Fruit fly (Drosophila melanogaster) whole organism, prepupa: Measurements from ENCODE around the gene brat.
A peak's percentile ranks its signal among the peaks of the same experiment; 100 is the strongest.

Experiments
- CG10669 ChIP-seq: fragments of 200-800 bp; sonication (Bioruptor generic); optimal IDR thresholded peaks from 3 replicates; lab custom pipeline; 2018; ENCODE audit warnings: missing biosample characterization, mild to moderate bottlenecking, missing genetic modification characterization, moderate library complexity
- CG11294 ChIP-seq: fragments of 200-800 bp; sonication (Bioruptor generic); IDR thresholded peaks from 2 replicates; pipeline ENCODE4 v1.3.6; 2022; ENCODE audit warnings: missing biosample characterization, missing genetic modification characterization
- CG11762 ChIP-seq: fragments of 200-800 bp; sonication (Bioruptor generic); optimal IDR thresholded peaks from 3 replicates; lab custom pipeline; 2016; ENCODE audit warnings: missing biosample characterization, missing genetic modification characterization; ENCODE audit not compliant: insufficient read depth
- CG15336 ChIP-seq: fragments of 200-800 bp; sonication (Bioruptor generic); IDR thresholded peaks from 2 replicates; pipeline ENCODE4 v1.3.6; 2022; ENCODE audit warnings: missing biosample characterization, missing genetic modification characterization
- CG1621 ChIP-seq: fragments of 200-800 bp; sonication (Bioruptor generic); optimal IDR thresholded peaks from 3 replicates; lab custom pipeline; 2018; ENCODE audit warnings: missing biosample characterization, mild to moderate bottlenecking, missing genetic modification characterization
- CG16779 ChIP-seq: fragments of 200-800 bp; sonication (Bioruptor generic); optimal IDR thresholded peaks from 3 replicates; lab custom pipeline; 2017; ENCODE audit warnings: missing biosample characterization, mild to moderate bottlenecking, missing genetic modification characterization
- CG3032 ChIP-seq: fragments of 200-800 bp; optimal IDR thresholded peaks from 2 replicates; lab custom pipeline; 2019; ENCODE audit warnings: missing biosample characterization, mild to moderate bottlenecking, missing genetic modification characterization, moderate library complexity
- CG31627 ChIP-seq: fragments of 200-800 bp; sonication (Bioruptor generic); optimal IDR thresholded peaks from 3 replicates; lab custom pipeline; 2016; ENCODE audit warnings: missing biosample characterization, missing genetic modification characterization
- CG34406 ChIP-seq: fragments of 200-800 bp; sonication (Bioruptor generic); optimal IDR thresholded peaks from 3 replicates; lab custom pipeline; 2016; ENCODE audit warnings: missing biosample characterization, missing genetic modification characterization
- CG4318 ChIP-seq: fragments of 200-800 bp; sonication (Bioruptor generic); optimal IDR thresholded peaks from 3 replicates; lab custom pipeline; 2017; ENCODE audit warnings: missing biosample characterization, mild to moderate bottlenecking, missing genetic modification characterization
- CG6163 ChIP-seq: fragments of 200-800 bp; sonication (Bioruptor generic); IDR thresholded peaks from 3 replicates; pipeline ENCODE4 v1.3.6; 2022; ENCODE audit warnings: missing biosample characterization, missing genetic modification characterization
- CG6276 ChIP-seq: fragments of 200-800 bp; sonication (Bioruptor generic); optimal IDR thresholded peaks from 2 replicates; lab custom pipeline; 2017; ENCODE audit warnings: missing biosample characterization, mild to moderate bottlenecking, missing genetic modification characterization
- CG6808 ChIP-seq: fragments of 200-800 bp; sonication (Bioruptor generic); optimal IDR thresholded peaks from 3 replicates; lab custom pipeline; 2017; ENCODE audit warnings: missing biosample characterization, missing genetic modification characterization, mild to moderate bottlenecking, moderate library complexity, missing genetic modification reagents
- CG7368 ChIP-seq: fragments of 200-800 bp; sonication (Bioruptor generic); optimal IDR thresholded peaks from 3 replicates; lab custom pipeline; 2016; ENCODE audit warnings: missing biosample characterization, missing genetic modification characterization
- CG8319 ChIP-seq: fragments of 200-800 bp; sonication (Bioruptor generic); optimal IDR thresholded peaks from 3 replicates; lab custom pipeline; 2016; ENCODE audit warnings: missing biosample characterization, missing genetic modification characterization
- CG9139 ChIP-seq: fragments of 200-800 bp; sonication (Bioruptor generic); optimal IDR thresholded peaks from 3 replicates; lab custom pipeline; 2017; ENCODE audit warnings: missing biosample characterization, mild to moderate bottlenecking, missing genetic modification characterization
- Eip75B ChIP-seq: fragments of 200-800 bp; sonication (Bioruptor generic); optimal IDR thresholded peaks from 3 replicates; lab custom pipeline; 2016; ENCODE audit warnings: missing biosample characterization, missing genetic modification characterization
- Eip78C ChIP-seq: fragments of 200-800 bp; sonication (Bioruptor generic); peaks from one replicate; lab custom pipeline; 2016; ENCODE audit warnings: missing biosample characterization, missing genetic modification characterization
- Ets96B ChIP-seq: fragments of 200-800 bp; optimal IDR thresholded peaks from 2 replicates; lab custom pipeline; 2019; ENCODE audit warnings: missing biosample characterization, mild to moderate bottlenecking, missing genetic modification characterization, moderate library complexity
- Hr4 ChIP-seq: fragments of 200-800 bp; sonication (Bioruptor generic); optimal IDR thresholded peaks from 3 replicates; lab custom pipeline; 2016; ENCODE audit warnings: missing biosample characterization, missing genetic modification characterization
- Met ChIP-seq: fragments of 200-800 bp; sonication (Bioruptor generic); optimal IDR thresholded peaks from 3 replicates; lab custom pipeline; 2016; ENCODE audit warnings: missing biosample characterization, missing genetic modification characterization
- OdsH ChIP-seq: fragments of 200-800 bp; sonication (Bioruptor generic); optimal IDR thresholded peaks from 3 replicates; lab custom pipeline; 2016; ENCODE audit warnings: missing biosample characterization, missing genetic modification characterization
- Smox ChIP-seq: fragments of 200-800 bp; sonication (Bioruptor generic); optimal IDR thresholded peaks from 3 replicates; lab custom pipeline; 2016; ENCODE audit warnings: missing biosample characterization, missing genetic modification characterization
- Sox102F ChIP-seq: fragments of 200-800 bp; sonication (Bioruptor generic); optimal IDR thresholded peaks from 2 replicates; lab custom pipeline; 2016; ENCODE audit warnings: missing biosample characterization, mild to moderate bottlenecking, missing genetic modification characterization
- Sox14 ChIP-seq: fragments of 200-800 bp; sonication (Bioruptor generic); optimal IDR thresholded peaks from 3 replicates; lab custom pipeline; 2016; ENCODE audit warnings: missing biosample characterization, missing genetic modification characterization
- achi ChIP-seq: fragments of 200-800 bp; sonication (Bioruptor generic); optimal IDR thresholded peaks from 3 replicates; lab custom pipeline; 2016; ENCODE audit warnings: missing biosample characterization, missing genetic modification characterization
- acj6 ChIP-seq: fragments of 200-800 bp; sonication (Bioruptor generic); optimal IDR thresholded peaks from 3 replicates; lab custom pipeline; 2016; ENCODE audit warnings: missing biosample characterization, missing genetic modification characterization
- cyc ChIP-seq: fragments of 200-800 bp; sonication (Bioruptor generic); optimal IDR thresholded peaks from 3 replicates; lab custom pipeline; 2016; ENCODE audit warnings: missing biosample characterization, missing genetic modification characterization
- dac ChIP-seq: fragments of 200-800 bp; sonication (Bioruptor generic); optimal IDR thresholded peaks from 2 replicates; lab custom pipeline; 2017; ENCODE audit warnings: missing biosample characterization, mild to moderate bottlenecking, missing genetic modification characterization
- dsx ChIP-seq: fragments of 200-800 bp; optimal IDR thresholded peaks from 3 replicates; lab custom pipeline; 2019; ENCODE audit warnings: missing biosample characterization, mild to moderate bottlenecking, missing genetic modification characterization, moderate library complexity; ENCODE audit not compliant: poor library complexity, severe bottlenecking
- esn ChIP-seq: fragments of 200-800 bp; sonication (Bioruptor generic); optimal IDR thresholded peaks from 2 replicates; lab custom pipeline; 2016; ENCODE audit warnings: missing biosample characterization, mild to moderate bottlenecking, missing genetic modification characterization, moderate library complexity
- fd59A ChIP-seq: fragments of 200-800 bp; sonication (Bioruptor generic); optimal IDR thresholded peaks from 2 replicates; lab custom pipeline; 2017; ENCODE audit warnings: missing biosample characterization, mild to moderate bottlenecking, missing genetic modification characterization, missing genetic modification reagents
- fkh ChIP-seq: fragments of 200-800 bp; sonication (Bioruptor generic); optimal IDR thresholded peaks from 3 replicates; lab custom pipeline; 2017; ENCODE audit warnings: missing biosample characterization, mild to moderate bottlenecking, missing genetic modification characterization, moderate library complexity
- net ChIP-seq: fragments of 200-800 bp; sonication (Bioruptor generic); optimal IDR thresholded peaks from 3 replicates; lab custom pipeline; 2016; ENCODE audit warnings: missing biosample characterization, missing genetic modification characterization
- pdm3 ChIP-seq: fragments of 200-800 bp; sonication (Bioruptor generic); optimal IDR thresholded peaks from 3 replicates; lab custom pipeline; 2016; ENCODE audit warnings: missing biosample characterization, missing genetic modification characterization
- salr ChIP-seq, 2 experiments: fragments of 200-800 bp; sonication (Bioruptor generic); optimal IDR thresholded peaks; 3 replicates each; lab custom pipeline; 2016 to 2018; ENCODE audit warnings: missing biosample characterization in 2 of 2, missing genetic modification characterization in 2 of 2, mild to moderate bottlenecking in 1 of 2
- spab ChIP-seq: fragments of 200-800 bp; sonication (Bioruptor generic); optimal IDR thresholded peaks from 2 replicates; lab custom pipeline; 2017; ENCODE audit warnings: missing biosample characterization, mild to moderate bottlenecking, missing genetic modification characterization, missing genetic modification reagents
- ss ChIP-seq, 2 experiments: fragments of 200-800 bp; sonication (Bioruptor generic); optimal IDR thresholded peaks; 2 replicates in 1 of 2; 3 replicates in 1 of 2; lab custom pipeline; 2017 to 2018; ENCODE audit warnings: mild to moderate bottlenecking in 2 of 2, missing biosample characterization in 2 of 2, missing genetic modification characterization in 2 of 2, moderate library complexity in 1 of 2
- svp ChIP-seq: fragments of 200-800 bp; sonication (Bioruptor generic); peaks from one replicate; lab custom pipeline; 2016; ENCODE audit warnings: missing biosample characterization, missing genetic modification characterization
- topi ChIP-seq: fragments of 200-800 bp; sonication (Bioruptor generic); optimal IDR thresholded peaks from 3 replicates; lab custom pipeline; 2016; ENCODE audit warnings: missing biosample characterization, missing genetic modification characterization

brat gene

DNA sequence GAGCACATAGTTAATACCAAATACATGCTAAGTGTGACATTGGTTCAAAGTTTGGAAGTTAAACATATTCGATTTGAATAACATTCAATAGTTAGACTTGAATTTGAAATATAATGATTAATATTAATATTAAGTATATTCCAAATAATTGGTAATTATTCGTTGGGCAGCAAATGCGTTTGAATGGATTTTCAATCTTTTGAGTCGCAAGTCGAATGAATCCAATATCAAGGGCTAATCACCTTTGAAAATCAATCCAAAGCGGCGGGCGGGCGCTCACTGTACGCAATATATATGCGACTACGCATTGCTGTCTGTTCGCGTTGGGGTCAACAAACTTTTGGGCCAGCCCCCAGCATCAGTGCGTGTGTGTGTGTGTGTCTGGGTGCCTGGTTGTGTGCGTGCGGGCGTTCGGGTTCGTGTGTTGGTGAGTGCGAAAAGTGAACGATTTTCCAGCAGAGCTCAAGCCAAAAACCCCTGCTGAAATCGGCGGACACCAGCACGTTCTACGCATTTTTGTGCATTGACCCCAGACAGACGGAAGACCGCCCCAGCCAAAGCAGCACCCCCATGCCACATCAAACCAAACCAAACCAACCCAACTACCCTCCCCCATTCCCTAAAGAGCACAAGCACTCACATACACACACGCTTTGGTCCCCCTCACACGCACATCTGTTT, 4.9 kb downstream of the brat start:
- TF ChIP-seq CG11294 (GFP tag; lab: Robert Waterston, UW) (no peak), CG31627 (GFP tag; lab: Kevin White, UChicago) (no peak), pdm3 (no peak), CG6163 (no peak), Sox14 (GFP tag; lab: Kevin White, UChicago) (no peak), CG6808 (no peak), salr (GFP tag; optimal IDR thresholded peaks at IDR 0.05; lab: Kevin White, UChicago) (no peak), Smox (no peak), dsx (GFP tag; lab: Kevin White, UChicago) (no peak), CG1621 (no peak), cyc (no peak), CG8319 (GFP tag; lab: Kevin White, UChicago) (no peak), OdsH (GFP tag; lab: Kevin White, UChicago) (no peak), CG9139 (GFP tag; lab: Kevin White, UChicago) (no peak), Met (no peak), CG3032 (tag; lab: Kevin White, UChicago) (peak; percentile 19), achi (GFP tag; lab: Kevin White, UChicago) (no peak), Hr4 (GFP tag; lab: Kevin White, UChicago) (no peak), CG11762 (GFP tag; lab: Kevin White, UChicago) (no peak), fkh (GFP tag; lab: Kevin White, UChicago) (peak; percentile 14), esn (no peak), Sox102F (no peak), CG15336 (no peak), Eip75B (no peak), acj6 (GFP tag; lab: Kevin White, UChicago) (no peak), Eip78C (GFP tag; lab: Kevin White, UChicago) (peak; percentile 60), svp (GFP tag; lab: Kevin White, UChicago) (no peak), CG6276 (GFP tag; lab: Kevin White, UChicago) (no peak), fd59A (GFP tag; lab: Kevin White, UChicago) (no peak), CG16779 (tag; lab: Kevin White, UChicago) (no peak), CG10669 (GFP tag; lab: Kevin White, UChicago) (peak; percentile 13), topi (GFP tag; lab: Kevin White, UChicago) (no peak), spab (GFP tag; lab: Kevin White, UChicago) (no peak), net (GFP tag; lab: Kevin White, UChicago) (no peak), Ets96B (peak; percentile 15), ss (GFP tag; optimal IDR thresholded peaks at IDR 0.05; lab: Kevin White, UChicago) (no peak)

DNA sequence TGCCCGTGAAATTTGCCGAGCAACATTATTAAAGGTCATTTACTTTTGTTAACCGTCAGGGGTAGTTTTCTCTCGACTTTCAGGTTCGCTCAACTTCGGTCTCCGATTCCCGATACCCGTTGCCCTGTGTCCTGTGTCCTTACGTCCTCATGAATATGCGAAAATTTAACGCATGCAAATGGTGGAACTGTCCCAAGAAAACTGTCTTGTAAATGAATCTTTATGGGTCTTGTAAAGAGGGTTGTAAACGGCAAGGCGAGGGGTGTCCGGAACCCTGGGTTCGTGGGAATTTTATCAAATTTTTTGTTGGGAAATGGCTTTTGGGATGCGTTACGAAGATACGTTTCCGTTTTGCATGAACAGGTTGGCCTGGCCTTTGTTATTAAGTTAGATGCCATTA, 6.1 kb downstream of the brat start:
- TF ChIP-seq CG4318 (GFP tag; lab: Kevin White, UChicago), result no peak
- TF ChIP-seq CG34406 (GFP tag; lab: Kevin White, UChicago), result no peak
- no peak for TF ChIP-seq CG31627 (GFP tag; lab: Kevin White, UChicago)
- TF ChIP-seq dsx (GFP tag; lab: Kevin White, UChicago), result no peak
- TF ChIP-seq dac (GFP tag; lab: Kevin White, UChicago), result no peak
- no peak for TF ChIP-seq esn
- no peak for TF ChIP-seq svp (GFP tag; lab: Kevin White, UChicago)
- TF ChIP-seq CG7368 (GFP tag; lab: Kevin White, UChicago), result no peak
- TF ChIP-seq, all 60 proteins: peak for 0
